Worm (Caenorhabditis elegans) whole organism, L3 larva: ENCODE data around the gene col-148.

Source experiments
- R02D3.7 ChIP-seq: fragments of 150-350 bp; optimal IDR thresholded peaks from 2 replicates; lab custom pipeline; 2014; ENCODE audit warnings: missing biosample characterization, missing genetic modification characterization
- ZK546.5 ChIP-seq: sonication (generic microtip); optimal IDR thresholded peaks from 2 replicates; lab custom pipeline; 2017; ENCODE audit warnings: missing biosample characterization, missing genetic modification characterization
- aly-2 ChIP-seq: fragments of 150-350 bp; optimal IDR thresholded peaks from 2 replicates; lab custom pipeline; 2014; ENCODE audit warnings: missing biosample characterization, missing genetic modification characterization
- ama-1 ChIP-seq: fragments of 150-350 bp; optimal IDR thresholded peaks from 2 replicates; lab custom pipeline; 2018
- ceh-16 ChIP-seq: sonication (generic microtip); optimal IDR thresholded peaks from 2 replicates; lab custom pipeline; 2017; ENCODE audit warnings: missing biosample characterization, missing genetic modification characterization
- ceh-82 ChIP-seq: fragments of 150-350 bp; optimal IDR thresholded peaks from 2 replicates; lab custom pipeline; 2014; ENCODE audit warnings: missing biosample characterization, missing genetic modification characterization
- ceh-9 ChIP-seq: sonication (generic microtip); optimal IDR thresholded peaks from 2 replicates; lab custom pipeline; 2018; ENCODE audit warnings: missing biosample characterization, missing genetic modification characterization
- daf-12 ChIP-seq: fragments of 150-350 bp; optimal IDR thresholded peaks from 2 replicates; lab custom pipeline; 2014; ENCODE audit warnings: missing biosample characterization, missing genetic modification reagents, missing genetic modification characterization
- egl-27 ChIP-seq: sonication (generic microtip); optimal IDR thresholded peaks from 4 replicates; lab custom pipeline; 2017; ENCODE audit warnings: missing biosample characterization, missing genetic modification reagents, missing genetic modification characterization
- egl-5 ChIP-seq: fragments of 150-350 bp; optimal IDR thresholded peaks from 2 replicates; lab custom pipeline; 2017; ENCODE audit warnings: missing biosample characterization, missing genetic modification reagents, missing genetic modification characterization, inconsistent platforms
- elt-1 ChIP-seq: fragments of 150-350 bp; optimal IDR thresholded peaks from 2 replicates; lab custom pipeline; 2014; ENCODE audit warnings: missing biosample characterization, missing genetic modification characterization
- elt-2 ChIP-seq: sonication (generic microtip); optimal IDR thresholded peaks from 2 replicates; lab custom pipeline; 2016; ENCODE audit warnings: missing genetic modification reagents, mild to moderate bottlenecking, missing genetic modification characterization, missing compliant biosample characterization
- elt-3 ChIP-seq, 3 experiments: fragments of 150-350 bp in 1 of 3; sonication (generic microtip) in 2 of 3; optimal IDR thresholded peaks; 2 replicates in 2 of 3; 4 replicates in 1 of 3; lab custom pipeline; 2014 to 2017; ENCODE audit warnings: missing biosample characterization in 3 of 3, missing genetic modification characterization in 3 of 3
- eor-1 ChIP-seq, 2 experiments: fragments of 150-350 bp; optimal IDR thresholded peaks; 2 replicates each; lab custom pipeline; 2014 to 2018; ENCODE audit warnings: missing biosample characterization in 2 of 2, missing genetic modification characterization in 2 of 2
- fkh-10 ChIP-seq: sonication (generic microtip); optimal IDR thresholded peaks from 2 replicates; lab custom pipeline; 2017; ENCODE audit warnings: missing biosample characterization, missing genetic modification reagents, missing genetic modification characterization
- fkh-2 ChIP-seq: fragments of 150-350 bp; optimal IDR thresholded peaks from 2 replicates; lab custom pipeline; 2014; ENCODE audit warnings: missing biosample characterization, missing genetic modification reagents, missing genetic modification characterization
- fos-1 ChIP-seq: fragments of 150-350 bp; optimal IDR thresholded peaks from 2 replicates; lab custom pipeline; 2014; ENCODE audit warnings: missing biosample characterization, missing genetic modification characterization
- hmg-11 ChIP-seq: sonication (generic microtip); optimal IDR thresholded peaks from 2 replicates; lab custom pipeline; 2016; ENCODE audit warnings: missing genetic modification characterization, missing compliant biosample characterization
- lin-15B ChIP-seq: fragments of 150-350 bp; optimal IDR thresholded peaks from 2 replicates; lab custom pipeline; 2014; ENCODE audit warnings: missing biosample characterization, missing genetic modification characterization
- lin-39 ChIP-seq: fragments of 150-350 bp; optimal IDR thresholded peaks from 2 replicates; lab custom pipeline; 2018; ENCODE audit warnings: missing biosample characterization, missing genetic modification reagents, missing genetic modification characterization
- mdl-1 ChIP-seq: fragments of 150-350 bp; optimal IDR thresholded peaks from 2 replicates; lab custom pipeline; 2014; ENCODE audit warnings: missing biosample characterization, missing genetic modification characterization
- mml-1 ChIP-seq: fragments of 150-350 bp; sonication (generic microtip); optimal IDR thresholded peaks from 3 replicates; lab custom pipeline; 2014; ENCODE audit warnings: missing biosample characterization, missing genetic modification characterization
- nfya-1 ChIP-seq: sonication (generic microtip); optimal IDR thresholded peaks from 2 replicates; lab custom pipeline; 2017; ENCODE audit warnings: missing genetic modification characterization, mild to moderate bottlenecking, missing compliant biosample characterization, antibody characterized with exemption, moderate library complexity; ENCODE audit not compliant: insufficient read depth
- nhr-23 ChIP-seq: fragments of 150-350 bp; optimal IDR thresholded peaks from 2 replicates; lab custom pipeline; 2014; ENCODE audit warnings: missing biosample characterization, missing genetic modification reagents, missing genetic modification characterization
- nhr-237 ChIP-seq: fragments of 150-350 bp; optimal IDR thresholded peaks from 2 replicates; lab custom pipeline; 2014; ENCODE audit warnings: missing biosample characterization, missing genetic modification characterization
- nhr-25 ChIP-seq: sonication (generic microtip); optimal IDR thresholded peaks from 2 replicates; lab custom pipeline; 2017; ENCODE audit warnings: missing biosample characterization, missing genetic modification characterization
- nhr-28 ChIP-seq: fragments of 150-350 bp; optimal IDR thresholded peaks from 2 replicates; lab custom pipeline; 2014; ENCODE audit warnings: missing biosample characterization, missing genetic modification characterization
- nhr-43 ChIP-seq: sonication (generic microtip); optimal IDR thresholded peaks from 2 replicates; lab custom pipeline; 2016; ENCODE audit warnings: mild to moderate bottlenecking, missing genetic modification characterization, missing compliant biosample characterization; ENCODE audit not compliant: poor library complexity, severe bottlenecking
- nhr-67 ChIP-seq: fragments of 150-350 bp; optimal IDR thresholded peaks from 2 replicates; lab custom pipeline; 2014; ENCODE audit warnings: missing biosample characterization, missing genetic modification characterization
- nhr-77 ChIP-seq: fragments of 150-350 bp; optimal IDR thresholded peaks from 2 replicates; lab custom pipeline; 2014; ENCODE audit warnings: missing biosample characterization, missing genetic modification characterization
- pha-4 ChIP-seq: fragments of 150-350 bp; optimal IDR thresholded peaks from 2 replicates; lab custom pipeline; 2014; ENCODE audit warnings: missing biosample characterization, missing genetic modification reagents, missing genetic modification characterization
- pqm-1 ChIP-seq: fragments of 150-350 bp; optimal IDR thresholded peaks from 2 replicates; lab custom pipeline; 2017; ENCODE audit warnings: missing biosample characterization, missing genetic modification characterization, inconsistent platforms
- sea-2 ChIP-seq: fragments of 150-350 bp; sonication (generic microtip); optimal IDR thresholded peaks from 4 replicates; lab custom pipeline; 2014; ENCODE audit warnings: missing biosample characterization, missing genetic modification reagents, missing genetic modification characterization
- zag-1 ChIP-seq: fragments of 150-350 bp; optimal IDR thresholded peaks from 2 replicates; lab custom pipeline; 2014; ENCODE audit warnings: missing biosample characterization, missing genetic modification characterization
- ztf-11 ChIP-seq: fragments of 150-350 bp; optimal IDR thresholded peaks from 2 replicates; lab custom pipeline; 2014; ENCODE audit warnings: missing biosample characterization, missing genetic modification characterization
- ztf-4 ChIP-seq: fragments of 150-350 bp; optimal IDR thresholded peaks from 2 replicates; lab custom pipeline; 2014; ENCODE audit warnings: missing biosample characterization, missing genetic modification characterization

Gene col-148

ce11 chrV:10206502-10206901 is 35.1 kb upstream of the col-148 start, which contains the start of gene rpc-25:
TSS of gene rpc-25 (minus strand) at chrV:10206602.
- TF ChIP-seq hmg-11 (tag; lab: Kevin White, UChicago) (no peak), pha-4 (tag; lab: Kevin White, UChicago) (no peak)

ce11 chrV:10210244-10210643 is 31.3 kb upstream of the col-148 start, which contains the start of gene tftc-3:
TSS of gene tftc-3 (minus strand) at chrV:10210344.
- TF ChIP-seq nhr-67 (tag; lab: Kevin White, UChicago) (no peak), nhr-28 (tag; lab: Kevin White, UChicago) (no peak), mdl-1 (tag; lab: Kevin White, UChicago) (no peak), eor-1 (tag; optimal IDR thresholded peaks at IDR 0.05; lab: Kevin White, UChicago) (no peak), nhr-77 (tag; lab: Kevin White, UChicago) (no peak), nhr-237 (tag; lab: Kevin White, UChicago) (no peak), fos-1 (tag; lab: Kevin White, UChicago) (no peak), ceh-16 (tag; lab: Kevin White, UChicago) (no peak), daf-12 (no peak), nhr-23 (tag; lab: Kevin White, UChicago) (no peak), pqm-1 (tag; lab: Kevin White, UChicago) (no peak), pha-4 (tag; lab: Kevin White, UChicago) (no peak), mml-1 (no peak), lin-15B (no peak), zag-1 (tag; lab: Kevin White, UChicago) (no peak), ceh-9 (tag; lab: Kevin White, UChicago) (no peak), ceh-82 (tag; lab: Kevin White, UChicago) (no peak)

ce11 chrV:10212027-10212426 is 29.5 kb upstream of the col-148 start, which contains the start of gene zhit-3:
TSS of gene zhit-3 (minus strand) at chrV:10212127.
- TF ChIP-seq ama-1 (lab: Kevin White, UChicago) (no peak), ZK546.5 (no peak), nfya-1 (tag; lab: Kevin White, UChicago) (no peak), nhr-23 (tag; lab: Kevin White, UChicago) (no peak), aly-2 (tag; lab: Kevin White, UChicago) (no peak), ceh-16 (tag; lab: Kevin White, UChicago) (no peak), nhr-43 (no peak), nhr-237 (tag; lab: Kevin White, UChicago) (no peak), lin-15B (no peak), mml-1 (no peak), fkh-2 (no peak), zag-1 (tag; lab: Kevin White, UChicago) (no peak), fkh-10 (GFP tag; lab: Kevin White, UChicago) (no peak), elt-2 (tag; lab: Kevin White, UChicago) (no peak)

- TF ChIP-seq mml-1: no peak
- TF ChIP-seq nfya-1 (tag; lab: Kevin White, UChicago): no peak
- TF ChIP-seq pqm-1 (tag; lab: Kevin White, UChicago): no peak
- no peak for TF ChIP-seq nhr-77 (tag; lab: Kevin White, UChicago)
- TF ChIP-seq elt-1 (tag; lab: Kevin White, UChicago): no peak
- TF ChIP-seq nhr-23 (tag; lab: Kevin White, UChicago): no peak
- no peak for TF ChIP-seq aly-2 (tag; lab: Kevin White, UChicago)
- no peak for TF ChIP-seq egl-27 (tag; lab: Kevin White, UChicago)
- no peak for TF ChIP-seq ceh-82 (tag; lab: Kevin White, UChicago)
- no peak for TF ChIP-seq elt-3 (tag; optimal IDR thresholded peaks at IDR 0.05; lab: Kevin White, UChicago)
- no peak for TF ChIP-seq fkh-10 (GFP tag; lab: Kevin White, UChicago)
- TF ChIP-seq lin-39: no peak
- no peak for TF ChIP-seq R02D3.7 (tag; lab: Kevin White, UChicago)
- no peak for TF ChIP-seq nhr-28 (tag; lab: Kevin White, UChicago)
- TF ChIP-seq sea-2 (GFP tag; lab: Kevin White, UChicago): no peak
These were observed 28.9 kb upstream of the col-148 start, which contains the start of gene hpo-40 for ce11 chrV:10212627-10213026. TSS of gene hpo-40 (plus strand) at chrV:10212927.

- no peak for TF ChIP-seq R02D3.7 (tag; lab: Kevin White, UChicago)
- no peak for TF ChIP-seq fkh-2
- TF ChIP-seq lin-15B: no peak
- no peak for TF ChIP-seq ama-1 (lab: Kevin White, UChicago)
- no peak for TF ChIP-seq aly-2 (tag; lab: Kevin White, UChicago)
- TF ChIP-seq ztf-4 (tag; lab: Kevin White, UChicago): no peak
- no peak for TF ChIP-seq nhr-25 (tag; lab: Kevin White, UChicago)
- TF ChIP-seq egl-5: no peak
- TF ChIP-seq nhr-28 (tag; lab: Kevin White, UChicago): no peak
- TF ChIP-seq nhr-43: no peak
- no peak for TF ChIP-seq sea-2 (GFP tag; lab: Kevin White, UChicago)
- TF ChIP-seq elt-2 (tag; lab: Kevin White, UChicago): no peak
- no peak for TF ChIP-seq ztf-11 (tag; lab: Kevin White, UChicago)
These were observed 24.8 kb upstream of the col-148 start, which contains the start of gene ZK856.14 for ce11 chrV:10216724-10217123. TSS of gene ZK856.14 (plus strand) at chrV:10217024.
